Fruit fly (Drosophila melanogaster) whole organism, embryonic: ENCODE measurements around the gene CG14961.

Source experiments
- Abd-B ChIP-seq: fragments of 200-800 bp; sonication (Bioruptor generic); optimal IDR thresholded peaks from 2 replicates; lab custom pipeline; 2018; ENCODE audit warnings: missing biosample characterization, mild to moderate bottlenecking, missing genetic modification characterization, moderate library complexity
- Ada2b ChIP-seq: fragments of 200-800 bp; sonication (Bioruptor generic); IDR thresholded peaks from 2 replicates; pipeline ENCODE4 v1.3.6; 2022; ENCODE audit warnings: missing biosample characterization, missing genetic modification characterization
- CG10267 ChIP-seq: fragments of 200-800 bp; sonication (Bioruptor generic); optimal IDR thresholded peaks from 2 replicates; lab custom pipeline; 2018; ENCODE audit warnings: missing biosample characterization, mild to moderate bottlenecking, missing genetic modification characterization, moderate library complexity
- CG11456 ChIP-seq: fragments of 200-800 bp; sonication (Bioruptor generic); IDR thresholded peaks from 3 replicates; pipeline ENCODE4 v1.3.6; 2022; ENCODE audit warnings: missing biosample characterization, missing genetic modification characterization
- CG11504 ChIP-seq: fragments of 200-800 bp; sonication (Bioruptor generic); optimal IDR thresholded peaks from 3 replicates; lab custom pipeline; 2019; ENCODE audit warnings: missing biosample characterization, mild to moderate bottlenecking, missing genetic modification characterization, moderate library complexity
- CG11695 ChIP-seq: fragments of 200-800 bp; sonication (Bioruptor generic); IDR thresholded peaks from 3 replicates; pipeline ENCODE4 v1.3.6; 2022; ENCODE audit warnings: missing biosample characterization, missing genetic modification characterization
- CG12236 ChIP-seq: fragments of 200-800 bp; sonication (Bioruptor generic); optimal IDR thresholded peaks from 2 replicates; lab custom pipeline; 2016; ENCODE audit warnings: missing biosample characterization, missing genetic modification characterization
- CG12299 ChIP-seq: fragments of 200-800 bp; sonication (Bioruptor generic); optimal IDR thresholded peaks from 2 replicates; lab custom pipeline; 2018; ENCODE audit warnings: missing biosample characterization, mild to moderate bottlenecking, missing genetic modification characterization
- CG13775 ChIP-seq: fragments of 200-800 bp; sonication (Bioruptor generic); optimal IDR thresholded peaks from 3 replicates; lab custom pipeline; 2017; ENCODE audit warnings: missing biosample characterization, mild to moderate bottlenecking, missing genetic modification characterization
- CG14710 ChIP-seq: fragments of 200-800 bp; sonication (Bioruptor generic); optimal IDR thresholded peaks from 3 replicates; lab custom pipeline; 2019; ENCODE audit warnings: missing biosample characterization, mild to moderate bottlenecking, missing genetic modification characterization, moderate library complexity
- CG15011 ChIP-seq: fragments of 200-800 bp; sonication (Bioruptor generic); optimal IDR thresholded peaks from 3 replicates; lab custom pipeline; 2018; ENCODE audit warnings: missing biosample characterization, mild to moderate bottlenecking, missing genetic modification characterization
- CG1603 ChIP-seq: fragments of 200-800 bp; sonication (Bioruptor generic); optimal IDR thresholded peaks from 2 replicates; lab custom pipeline; 2019; ENCODE audit warnings: missing biosample characterization, mild to moderate bottlenecking, missing genetic modification characterization, moderate library complexity
- CG16815 ChIP-seq: fragments of 200-800 bp; sonication (Bioruptor generic); optimal IDR thresholded peaks from 3 replicates; lab custom pipeline; 2017; ENCODE audit warnings: missing biosample characterization, mild to moderate bottlenecking, missing genetic modification characterization
- CG17568 ChIP-seq: fragments of 200-800 bp; sonication (Bioruptor generic); optimal IDR thresholded peaks from 2 replicates; lab custom pipeline; 2018; ENCODE audit warnings: missing biosample characterization, mild to moderate bottlenecking, missing genetic modification characterization, moderate library complexity
- CG2116 ChIP-seq: fragments of 200-800 bp; sonication (Bioruptor generic); optimal IDR thresholded peaks from 3 replicates; lab custom pipeline; 2018; ENCODE audit warnings: missing biosample characterization, mild to moderate bottlenecking, missing genetic modification characterization
- CG2678 ChIP-seq: fragments of 200-800 bp; sonication (Bioruptor generic); optimal IDR thresholded peaks from 3 replicates; lab custom pipeline; 2019; ENCODE audit warnings: missing biosample characterization, mild to moderate bottlenecking, missing genetic modification characterization, moderate library complexity
- CG31365 ChIP-seq: fragments of 200-800 bp; sonication (Bioruptor generic); optimal IDR thresholded peaks from 2 replicates; lab custom pipeline; 2018; ENCODE audit warnings: missing biosample characterization, mild to moderate bottlenecking, missing genetic modification characterization
- CG33557 ChIP-seq: fragments of 200-800 bp; sonication (Bioruptor generic); optimal IDR thresholded peaks from 2 replicates; lab custom pipeline; 2019; ENCODE audit warnings: missing biosample characterization, mild to moderate bottlenecking, missing genetic modification characterization, moderate library complexity
- CG3407 ChIP-seq: fragments of 200-800 bp; sonication (Bioruptor generic); optimal IDR thresholded peaks from 2 replicates; lab custom pipeline; 2018; ENCODE audit warnings: missing biosample characterization, mild to moderate bottlenecking, missing genetic modification characterization
- CG4282 ChIP-seq: fragments of 200-800 bp; sonication (Bioruptor generic); optimal IDR thresholded peaks from 2 replicates; lab custom pipeline; 2016; ENCODE audit warnings: missing biosample characterization, missing genetic modification characterization
- CG4617 ChIP-seq: fragments of 200-800 bp; sonication (Bioruptor generic); optimal IDR thresholded peaks from 3 replicates; lab custom pipeline; 2016; ENCODE audit warnings: missing biosample characterization, missing genetic modification characterization, borderline replicate concordance
- CG6683 ChIP-seq: fragments of 200-800 bp; sonication (Bioruptor generic); optimal IDR thresholded peaks from 2 replicates; lab custom pipeline; 2017; ENCODE audit warnings: missing biosample characterization, mild to moderate bottlenecking, missing genetic modification characterization, missing genetic modification reagents
- CG6813 ChIP-seq: fragments of 200-800 bp; sonication (Bioruptor generic); optimal IDR thresholded peaks from 2 replicates; lab custom pipeline; 2017; ENCODE audit warnings: missing biosample characterization, missing genetic modification characterization, mild to moderate bottlenecking, moderate library complexity, missing genetic modification reagents
- D19A ChIP-seq: fragments of 200-800 bp; optimal IDR thresholded peaks from 3 replicates; lab custom pipeline; 2019; ENCODE audit warnings: missing biosample characterization, mild to moderate bottlenecking, missing genetic modification characterization, moderate library complexity
- Drgx ChIP-seq: fragments of 200-800 bp; sonication (Bioruptor generic); IDR thresholded peaks from 2 replicates; pipeline ENCODE4 v1.3.6; 2022; ENCODE audit warnings: missing biosample characterization, missing genetic modification characterization
- H2.0 ChIP-seq: fragments of 200-800 bp; sonication (Bioruptor generic); IDR thresholded peaks from 2 replicates; pipeline ENCODE4 v1.3.6; 2022; ENCODE audit warnings: missing biosample characterization, missing genetic modification characterization
- HLH3B ChIP-seq: fragments of 200-800 bp; sonication (Bioruptor generic); IDR thresholded peaks from 2 replicates; pipeline ENCODE4 v1.3.6; 2022; ENCODE audit warnings: missing biosample characterization, missing genetic modification characterization
- HLHmδ ChIP-seq: fragments of 200-800 bp; sonication (Bioruptor generic); optimal IDR thresholded peaks from 2 replicates; lab custom pipeline; 2018; ENCODE audit warnings: missing biosample characterization, mild to moderate bottlenecking, missing genetic modification characterization, moderate library complexity
- Hand ChIP-seq: fragments of 200-800 bp; sonication (Bioruptor generic); optimal IDR thresholded peaks from 2 replicates; lab custom pipeline; 2017; ENCODE audit warnings: mild to moderate bottlenecking, missing biosample characterization, missing genetic modification reagents, missing genetic modification characterization
- MBD-R2 ChIP-seq: fragments of 200-800 bp; sonication (Bioruptor generic); IDR thresholded peaks from 2 replicates; pipeline ENCODE4 v1.3.6; 2022; ENCODE audit warnings: missing biosample characterization, missing genetic modification characterization
- Nf-YC ChIP-seq: fragments of 200-800 bp; optimal IDR thresholded peaks from 3 replicates; lab custom pipeline; 2019; ENCODE audit warnings: missing biosample characterization, mild to moderate bottlenecking, missing genetic modification characterization, moderate library complexity
- Opbp ChIP-seq: fragments of 200-800 bp; sonication (Bioruptor generic); IDR thresholded peaks from 3 replicates; pipeline ENCODE4 v1.3.6; 2022; ENCODE audit warnings: missing biosample characterization, missing genetic modification characterization; ENCODE audit not compliant: partially characterized antibody
- Optix ChIP-seq: fragments of 200-800 bp; sonication (Bioruptor generic); IDR thresholded peaks from 3 replicates; pipeline ENCODE4 v1.3.6; 2022; ENCODE audit warnings: missing biosample characterization, missing genetic modification characterization
- Scr ChIP-seq: fragments of 200-800 bp; sonication (Bioruptor generic); IDR thresholded peaks from 2 replicates; pipeline ENCODE4 v1.3.6; 2022; ENCODE audit warnings: missing biosample characterization, missing genetic modification characterization; ENCODE audit not compliant: partially characterized antibody
- Sox100B ChIP-seq: fragments of 200-800 bp; sonication (Bioruptor generic); optimal IDR thresholded peaks from 3 replicates; lab custom pipeline; 2018; ENCODE audit warnings: missing biosample characterization, mild to moderate bottlenecking, missing genetic modification characterization
- chn ChIP-seq: fragments of 200-800 bp; sonication (Bioruptor generic); optimal IDR thresholded peaks from 2 replicates; lab custom pipeline; 2016; ENCODE audit warnings: missing biosample characterization, missing genetic modification characterization
- crp ChIP-seq, 2 experiments: fragments of 200-800 bp; sonication (Bioruptor generic); optimal IDR thresholded peaks; 2 replicates in 1 of 2; 3 replicates in 1 of 2; lab custom pipeline; 2017; ENCODE audit warnings: missing biosample characterization in 2 of 2, missing genetic modification characterization in 2 of 2, mild to moderate bottlenecking in 1 of 2, moderate library complexity in 1 of 2
- gfzf ChIP-seq: fragments of 200-800 bp; sonication (Bioruptor generic); optimal IDR thresholded peaks from 2 replicates; lab custom pipeline; 2016; ENCODE audit warnings: missing biosample characterization, mild to moderate bottlenecking, missing genetic modification characterization, moderate library complexity
- lbe ChIP-seq: fragments of 200-800 bp; sonication (Bioruptor generic); optimal IDR thresholded peaks from 2 replicates; lab custom pipeline; 2016; ENCODE audit warnings: missing biosample characterization, mild to moderate bottlenecking, missing genetic modification characterization
- luna ChIP-seq: fragments of 200-800 bp; sonication (Bioruptor generic); optimal IDR thresholded peaks from 2 replicates; lab custom pipeline; 2016; ENCODE audit warnings: missing biosample characterization, missing genetic modification characterization
- mam ChIP-seq: fragments of 200-800 bp; sonication (Bioruptor generic); optimal IDR thresholded peaks from 3 replicates; lab custom pipeline; 2016; ENCODE audit warnings: missing biosample characterization, missing genetic modification characterization
- oc ChIP-seq: fragments of 200-800 bp; sonication (Bioruptor generic); optimal IDR thresholded peaks from 2 replicates; lab custom pipeline; 2018; ENCODE audit warnings: missing biosample characterization, mild to moderate bottlenecking, missing genetic modification characterization, moderate library complexity
- otp ChIP-seq: fragments of 200-800 bp; sonication (Bioruptor generic); IDR thresholded peaks from 3 replicates; pipeline ENCODE4, ENCODE4 v1.3.6; 2022; ENCODE audit warnings: missing biosample characterization, missing genetic modification characterization
- p53 ChIP-seq: fragments of 200-800 bp; sonication (Bioruptor generic); optimal IDR thresholded peaks from 2 replicates; lab custom pipeline; 2016; ENCODE audit warnings: missing biosample characterization, missing genetic modification characterization
- pb ChIP-seq: fragments of 200-800 bp; sonication (Bioruptor generic); optimal IDR thresholded peaks from 3 replicates; lab custom pipeline; 2016; ENCODE audit warnings: missing biosample characterization, missing genetic modification characterization
- pho ChIP-seq: fragments of 200-800 bp; sonication (Bioruptor generic); optimal IDR thresholded peaks from 2 replicates; lab custom pipeline; 2016; ENCODE audit warnings: missing biosample characterization, missing genetic modification characterization
- pita ChIP-seq: fragments of 200-800 bp; sonication (Bioruptor generic); optimal IDR thresholded peaks from 2 replicates; lab custom pipeline; 2017; ENCODE audit warnings: missing biosample characterization, mild to moderate bottlenecking, missing genetic modification characterization
- toy ChIP-seq: fragments of 200-800 bp; sonication (Bioruptor generic); IDR thresholded peaks from 2 replicates; pipeline ENCODE4 v1.3.6; 2022; ENCODE audit warnings: missing biosample characterization, missing genetic modification characterization
- wek ChIP-seq: fragments of 200-800 bp; sonication (Bioruptor generic); optimal IDR thresholded peaks from 3 replicates; lab custom pipeline; 2018; ENCODE audit warnings: missing biosample characterization, mild to moderate bottlenecking, missing genetic modification characterization, moderate library complexity
- z ChIP-seq: fragments of 200-800 bp; sonication (Bioruptor generic); IDR thresholded peaks from 3 replicates; pipeline ENCODE4 v1.3.6; 2022; ENCODE audit warnings: missing biosample characterization, missing genetic modification characterization

Gene CG14961

dm6 chr3L:3373994-3374623, 44.2 kb downstream of the CG14961 start, which contains the start of the genes Ythdc1 and CG12010 (continued):
- TF ChIP-seq Abd-B (GFP tag; lab: Kevin White, UChicago), result no peak
- no peak for TF ChIP-seq oc
- TF ChIP-seq CG11504 (tag; lab: Kevin White, UChicago), result no peak
- no peak for TF ChIP-seq CG16815 (GFP tag; lab: Kevin White, UChicago)
- no peak for TF ChIP-seq otp (GFP tag; lab: Robert Waterston, UW)
- no peak for TF ChIP-seq mam (GFP tag; lab: Kevin White, UChicago)
- peak; percentile 63 for TF ChIP-seq CG14710 (tag; lab: Kevin White, UChicago)
- no peak for TF ChIP-seq Sox100B (GFP tag; lab: Kevin White, UChicago)
- TF ChIP-seq toy (GFP tag; lab: Robert Waterston, UW), result no peak
- TF ChIP-seq pb (GFP tag; lab: Kevin White, UChicago), result no peak
- TF ChIP-seq CG6813, result no peak
- TF ChIP-seq CG11456 (GFP tag; lab: Robert Waterston, UW), result no peak
- no peak for TF ChIP-seq HLHmδ (GFP tag; lab: Kevin White, UChicago)
- no peak for TF ChIP-seq CG13775 (GFP tag; lab: Kevin White, UChicago)
- TF ChIP-seq z (GFP tag; lab: Robert Waterston, UW), result no peak
- TF ChIP-seq CG10267 (tag; lab: Kevin White, UChicago), result peak; percentile 44
- TF ChIP-seq Hand, result no peak
- no peak for TF ChIP-seq CG12236
- TF ChIP-seq luna, result no peak
- TF ChIP-seq CG12299 (tag; lab: Kevin White, UChicago), result no peak
- TF ChIP-seq Ada2b (GFP tag; lab: Robert Waterston, UW), result no peak
- no peak for TF ChIP-seq D19A (tag; lab: Kevin White, UChicago)
- no peak for TF ChIP-seq CG6683 (GFP tag; lab: Kevin White, UChicago)
- TF ChIP-seq Optix (GFP tag; lab: Robert Waterston, UW), result no peak
- TF ChIP-seq CG4282 (GFP tag; lab: Kevin White, UChicago), result no peak
- no peak for TF ChIP-seq H2.0 (GFP tag; lab: Robert Waterston, UW)
- TF ChIP-seq Scr (GFP tag; lab: Robert Waterston, UW), result peak; percentile 88
- peak; percentile 4 for TF ChIP-seq wek (GFP tag; lab: Kevin White, UChicago)
- no peak for TF ChIP-seq chn (GFP tag; lab: Kevin White, UChicago)
- no peak for TF ChIP-seq CG31365 (tag; lab: Kevin White, UChicago)
- peak; percentile 76 for TF ChIP-seq CG2116 (GFP tag; lab: Kevin White, UChicago)
- no peak for TF ChIP-seq HLH3B
- TF ChIP-seq CG17568 (GFP tag; lab: Kevin White, UChicago), result no peak
- TF ChIP-seq lbe (GFP tag; lab: Kevin White, UChicago), result no peak
- no peak for TF ChIP-seq pho
- no peak for TF ChIP-seq CG3407 (GFP tag; lab: Kevin White, UChicago)
- no peak for TF ChIP-seq CG1603 (tag; lab: Kevin White, UChicago)
- peak; percentile 87 for TF ChIP-seq CG4617 (GFP tag; lab: Kevin White, UChicago)
- TF ChIP-seq Nf-YC, result peak; percentile 96
- TF ChIP-seq CG2678 (tag; lab: Kevin White, UChicago), result no peak
- TF ChIP-seq MBD-R2 (GFP tag; lab: Robert Waterston, UW), result peak; percentile 91
- no peak for TF ChIP-seq p53
- no peak for TF ChIP-seq pita
- peak; percentile 93 for TF ChIP-seq Opbp (GFP tag; lab: Robert Waterston, UW)
- TF ChIP-seq CG11695 (GFP tag; lab: Robert Waterston, UW), result no peak
- TF ChIP-seq CG33557 (GFP tag; lab: Kevin White, UChicago), result no peak
- TF ChIP-seq CG15011, result no peak
- TF ChIP-seq Drgx (GFP tag; lab: Robert Waterston, UW), result no peak
- TF ChIP-seq crp (GFP tag; optimal IDR thresholded peaks at IDR 0.05; lab: Kevin White, UChicago), result peak in 1 of 2 experiments; percentile 75
- peak; percentile 21 for TF ChIP-seq gfzf (GFP tag; lab: Kevin White, UChicago)
